Fruit fly (Drosophila melanogaster) whole organism, wandering third instar larva: Measurements from ENCODE around the gene CG11588.

Source experiments
- CG32264 ChIP-seq: fragments of 200-800 bp; sonication (Bioruptor generic); optimal IDR thresholded peaks from 2 replicates; lab custom pipeline; 2016; ENCODE audit warnings: missing biosample characterization, missing genetic modification characterization
- HLH106 ChIP-seq: fragments of 200-800 bp; optimal IDR thresholded peaks from 3 replicates; lab custom pipeline; 2019; ENCODE audit warnings: missing biosample characterization, mild to moderate bottlenecking, missing genetic modification characterization, moderate library complexity
- Myc ChIP-seq: fragments of >200 bp; optimal IDR thresholded peaks from 2 replicates; lab custom pipeline; 2017
- Rel ChIP-seq, 2 experiments: fragments of 200-800 bp; sonication (Bioruptor generic) in 1 of 2; optimal IDR thresholded peaks; 2 replicates in 1 of 2; 3 replicates in 1 of 2; lab custom pipeline; 2016 to 2019; ENCODE audit warnings: mild to moderate bottlenecking in 2 of 2, missing biosample characterization in 2 of 2, missing genetic modification characterization in 2 of 2, moderate library complexity in 1 of 2
- Sp1 ChIP-seq: fragments of 200-800 bp; sonication (Bioruptor generic); optimal IDR thresholded peaks from 3 replicates; lab custom pipeline; 2019; ENCODE audit warnings: missing biosample characterization, mild to moderate bottlenecking, missing genetic modification characterization, moderate library complexity
- Vsx2 ChIP-seq: fragments of 200-300, 225-300 bp; sonication (Bioruptor generic); optimal IDR thresholded peaks from 2 replicates; lab custom pipeline; 2018; ENCODE audit warnings: missing biosample characterization, missing genetic modification characterization; ENCODE audit not compliant: partially characterized antibody
- jim ChIP-seq: fragments of 175-275, 200-325 bp; sonication (Bioruptor generic); optimal IDR thresholded peaks from 2 replicates; lab custom pipeline; 2016; ENCODE audit warnings: missing biosample characterization, mild to moderate bottlenecking, missing genetic modification characterization
- pan ChIP-seq: fragments of >200 bp; optimal IDR thresholded peaks from 2 replicates; lab custom pipeline; 2017
- psq ChIP-seq: fragments of 200-800 bp; sonication (Bioruptor generic); optimal IDR thresholded peaks from 3 replicates; lab custom pipeline; 2017; ENCODE audit warnings: missing biosample characterization, mild to moderate bottlenecking, missing genetic modification characterization, moderate library complexity
- rgr ChIP-seq: fragments of 200-800 bp; sonication (Bioruptor generic); optimal IDR thresholded peaks from 3 replicates; lab custom pipeline; 2016; ENCODE audit warnings: missing biosample characterization, mild to moderate bottlenecking, missing genetic modification characterization
- tai ChIP-seq: sonication (Bioruptor generic); optimal IDR thresholded peaks from 2 replicates; lab custom pipeline; 2016; ENCODE audit warnings: missing biosample characterization, missing genetic modification characterization

DNA sequence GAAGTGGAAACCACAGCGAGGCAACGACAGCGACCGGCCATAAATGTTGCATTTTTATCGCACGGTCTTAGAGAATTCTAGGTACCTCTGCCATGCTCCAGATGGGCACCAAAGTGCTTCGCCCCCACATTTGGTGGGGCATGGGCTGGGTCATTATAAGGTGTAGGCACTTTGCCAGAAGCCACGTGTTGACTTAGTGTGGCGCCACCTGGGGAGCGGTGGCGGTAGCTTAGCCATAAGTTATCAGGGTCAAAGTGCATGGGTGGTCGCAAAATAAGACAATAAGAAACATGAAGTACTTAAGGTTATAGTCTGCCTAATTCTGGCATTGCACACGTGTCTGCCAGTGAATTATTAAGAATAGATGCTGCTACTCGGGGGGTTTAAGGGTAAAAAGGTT lies 28.5 kb upstream of the CG11588 start:
- TF ChIP-seq CG32264 = no peak
- TF ChIP-seq Rel (GFP tag; optimal IDR thresholded peaks at IDR 0.05; lab: Kevin White, UChicago) = no peak
- TF ChIP-seq Rel (tag; optimal IDR thresholded peaks at IDR 0.05; lab: Kevin White, UChicago) = no peak
- TF ChIP-seq psq (GFP tag; lab: Kevin White, UChicago) = no peak
- no peak for TF ChIP-seq Sp1
- TF ChIP-seq jim = no peak
- TF ChIP-seq tai = no peak
- no peak for TF ChIP-seq pan (lab: Kevin White, UChicago)
- no peak for TF ChIP-seq rgr
- TF ChIP-seq Vsx2 (GFP tag; lab: Kevin White, UChicago) = no peak
- TF ChIP-seq Myc (lab: Kevin White, UChicago) = no peak
- TF ChIP-seq HLH106 (tag; lab: Kevin White, UChicago) = no peak
